Fruit fly (Drosophila melanogaster): ENCODE results near the gene RYa-R.

DNA sequence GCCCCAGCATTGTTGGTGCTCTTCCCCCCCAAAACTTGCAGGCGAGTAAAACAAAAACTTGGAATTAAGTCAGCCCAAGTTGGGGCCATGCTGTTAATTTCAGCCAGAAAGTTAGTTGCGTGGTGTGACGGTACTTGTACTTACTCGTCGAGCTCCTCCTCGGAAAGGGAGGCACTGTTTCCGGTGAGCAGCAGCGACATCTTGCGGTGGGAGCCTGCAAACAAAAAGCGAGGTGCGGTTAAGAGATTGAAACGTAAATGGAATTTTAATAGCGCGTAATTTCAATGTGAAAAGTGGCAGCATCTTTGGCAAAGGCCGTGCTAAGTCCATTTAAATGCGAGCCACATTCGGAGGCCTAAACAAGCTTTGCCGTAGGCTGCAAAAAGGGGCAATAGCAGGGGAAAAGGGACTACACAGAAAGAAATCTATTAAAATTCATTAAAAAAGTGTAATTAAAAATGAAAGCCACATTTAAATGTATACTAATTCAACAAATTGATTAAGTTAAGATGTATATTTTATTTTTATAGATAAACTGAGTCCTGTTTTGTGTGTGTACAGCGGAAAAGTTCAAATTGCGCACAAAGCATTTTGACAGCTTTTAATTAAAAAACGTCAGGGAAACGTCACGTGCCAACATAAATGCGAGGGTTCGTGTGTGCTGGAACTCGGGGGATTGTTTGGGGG, 40.3 kb upstream of the RYa-R start:
- TF ChIP-seq CG8632 (GFP tag; optimal IDR thresholded peaks at IDR 0.05): no peak
- TF ChIP-seq Sox15 (GFP tag; optimal IDR thresholded peaks at IDR 0.05): no peak
- TF ChIP-seq CG11902 (GFP tag; optimal IDR thresholded peaks at IDR 0.05): no peak
- TF ChIP-seq Sox14 (GFP tag; optimal IDR thresholded peaks at IDR 0.05): no peak
- TF ChIP-seq Eip93F (GFP tag; optimal IDR thresholded peaks at IDR 0.05): no peak
- no peak for TF ChIP-seq OdsH (GFP tag; optimal IDR thresholded peaks at IDR 0.05)
- no peak for TF ChIP-seq topi (GFP tag; optimal IDR thresholded peaks at IDR 0.05)
- TF ChIP-seq cyc (GFP tag; optimal IDR thresholded peaks at IDR 0.05): no peak
- peak; percentile 21 for TF ChIP-seq Eip78C (GFP tag)
- peak; percentile 10 for TF ChIP-seq svp (GFP tag)
- no peak for TF ChIP-seq CG11294 (GFP tag; IDR thresholded peaks at IDR 0.05)
- TF ChIP-seq ss (GFP tag; optimal IDR thresholded peaks at IDR 0.05): no peak
- no peak for TF ChIP-seq CG3032 (tag; optimal IDR thresholded peaks at IDR 0.05)
- TF ChIP-seq CG6276 (GFP tag; optimal IDR thresholded peaks at IDR 0.05): no peak
